Fruit fly (Drosophila melanogaster) whole organism, wandering third instar larva: ENCODE data around the gene Spase25.

Experiments used
- Abd-B ChIP-seq: fragments of >200 bp; optimal IDR thresholded peaks from 2 replicates; lab custom pipeline; 2017; ENCODE audit warnings: missing biosample characterization, missing genetic modification characterization
- CG32264 ChIP-seq: fragments of 200-800 bp; sonication (Bioruptor generic); optimal IDR thresholded peaks from 2 replicates; lab custom pipeline; 2016; ENCODE audit warnings: missing biosample characterization, missing genetic modification characterization
- CrebA ChIP-seq: fragments of 200-800 bp; sonication (Bioruptor generic); optimal IDR thresholded peaks from 2 replicates; lab custom pipeline; 2016; ENCODE audit warnings: missing biosample characterization, mild to moderate bottlenecking, missing genetic modification characterization, borderline replicate concordance
- Dfd ChIP-seq: fragments of >200 bp; optimal IDR thresholded peaks from 2 replicates; lab custom pipeline; 2017; ENCODE audit warnings: missing biosample characterization, missing genetic modification characterization
- Dif ChIP-seq: fragments of 200-275, 200-300 bp; sonication (Bioruptor generic); optimal IDR thresholded peaks from 2 replicates; lab custom pipeline; 2018; ENCODE audit warnings: missing biosample characterization, missing genetic modification characterization; ENCODE audit not compliant: partially characterized antibody
- GATAd ChIP-seq: sonication (Bioruptor generic); optimal IDR thresholded peaks from 2 replicates; lab custom pipeline; 2016; ENCODE audit warnings: missing biosample characterization, missing genetic modification characterization
- HLH106 ChIP-seq: fragments of 200-800 bp; optimal IDR thresholded peaks from 3 replicates; lab custom pipeline; 2019; ENCODE audit warnings: missing biosample characterization, mild to moderate bottlenecking, missing genetic modification characterization, moderate library complexity
- Hnf4 ChIP-seq: fragments of 200-800 bp; sonication (Bioruptor generic); optimal IDR thresholded peaks from 2 replicates; lab custom pipeline; 2016; ENCODE audit warnings: missing biosample characterization, mild to moderate bottlenecking, missing genetic modification characterization
- Hr83 ChIP-seq: fragments of 200-300 bp; sonication (Bioruptor generic); optimal IDR thresholded peaks from 2 replicates; lab custom pipeline; 2016; ENCODE audit warnings: missing biosample characterization, mild to moderate bottlenecking, missing genetic modification characterization, moderate library complexity; ENCODE audit not compliant: poor library complexity, severe bottlenecking
- Jra ChIP-seq: sonication (Bioruptor generic); optimal IDR thresholded peaks from 2 replicates; lab custom pipeline; 2016; ENCODE audit warnings: missing biosample characterization, missing genetic modification characterization
- Mio ChIP-seq: sonication (Bioruptor generic); optimal IDR thresholded peaks from 2 replicates; lab custom pipeline; 2016; ENCODE audit warnings: missing biosample characterization, missing genetic modification characterization
- Myc ChIP-seq: fragments of >200 bp; optimal IDR thresholded peaks from 2 replicates; lab custom pipeline; 2017
- N ChIP-seq: fragments of >200 bp; optimal IDR thresholded peaks from 2 replicates; lab custom pipeline; 2018; ENCODE audit warnings: missing biosample characterization, missing external identifiers, missing genetic modification characterization
- OdsH ChIP-seq: fragments of 200-800 bp; sonication (Bioruptor generic); optimal IDR thresholded peaks from 2 replicates; lab custom pipeline; 2016; ENCODE audit warnings: missing biosample characterization, mild to moderate bottlenecking, missing genetic modification characterization
- Rel ChIP-seq, 2 experiments: fragments of 200-800 bp; sonication (Bioruptor generic) in 1 of 2; optimal IDR thresholded peaks; 2 replicates in 1 of 2; 3 replicates in 1 of 2; lab custom pipeline; 2016 to 2019; ENCODE audit warnings: mild to moderate bottlenecking in 2 of 2, missing biosample characterization in 2 of 2, missing genetic modification characterization in 2 of 2, moderate library complexity in 1 of 2
- Sp1 ChIP-seq: fragments of 200-800 bp; sonication (Bioruptor generic); optimal IDR thresholded peaks from 3 replicates; lab custom pipeline; 2019; ENCODE audit warnings: missing biosample characterization, mild to moderate bottlenecking, missing genetic modification characterization, moderate library complexity
- Vsx2 ChIP-seq: fragments of 200-300, 225-300 bp; sonication (Bioruptor generic); optimal IDR thresholded peaks from 2 replicates; lab custom pipeline; 2018; ENCODE audit warnings: missing biosample characterization, missing genetic modification characterization; ENCODE audit not compliant: partially characterized antibody
- br ChIP-seq: fragments of 200-800 bp; sonication (Bioruptor generic); optimal IDR thresholded peaks from 2 replicates; lab custom pipeline; 2016; ENCODE audit warnings: missing biosample characterization, missing genetic modification characterization
- brk ChIP-seq: fragments of 200-800 bp; sonication (Bioruptor generic); optimal IDR thresholded peaks from 2 replicates; lab custom pipeline; 2016; ENCODE audit warnings: missing biosample characterization, mild to moderate bottlenecking, missing genetic modification characterization
- dl ChIP-seq, 2 experiments: fragments of 175-275, 200-275 bp in 1 of 2; fragments of 200-275 bp in 1 of 2; sonication (Bioruptor generic); optimal IDR thresholded peaks; lab custom pipeline; 2018; ENCODE audit warnings: mild to moderate bottlenecking in 2 of 2, missing biosample characterization in 2 of 2, missing genetic modification characterization in 2 of 2, moderate library complexity in 2 of 2; ENCODE audit not compliant: partially characterized antibody in 2 of 2, insufficient read depth in 1 of 2
- dmrt93B ChIP-seq: fragments of 200-800 bp; sonication (Bioruptor generic); optimal IDR thresholded peaks from 2 replicates; lab custom pipeline; 2018; ENCODE audit warnings: missing biosample characterization, mild to moderate bottlenecking, missing genetic modification characterization
- ey ChIP-seq: fragments of 200-800 bp; sonication (Bioruptor generic); optimal IDR thresholded peaks from 2 replicates; lab custom pipeline; 2016; ENCODE audit warnings: missing biosample characterization, missing genetic modification characterization
- foxo ChIP-seq, 2 experiments: fragments of 200-800 bp; sonication (Bioruptor generic); optimal IDR thresholded peaks; 2 replicates in 1 of 2; 3 replicates in 1 of 2; lab custom pipeline; 2016 to 2017; ENCODE audit warnings: missing biosample characterization in 2 of 2, missing genetic modification characterization in 2 of 2
- fru ChIP-seq: fragments of 200-800 bp; sonication (Bioruptor generic); optimal IDR thresholded peaks from 3 replicates; lab custom pipeline; 2016; ENCODE audit warnings: missing biosample characterization, mild to moderate bottlenecking, missing genetic modification characterization
- h ChIP-seq: fragments of 200-800 bp; sonication (Bioruptor generic); optimal IDR thresholded peaks from 3 replicates; lab custom pipeline; 2016; ENCODE audit warnings: missing biosample characterization, mild to moderate bottlenecking, missing genetic modification characterization
- jim ChIP-seq: fragments of 175-275, 200-325 bp; sonication (Bioruptor generic); optimal IDR thresholded peaks from 2 replicates; lab custom pipeline; 2016; ENCODE audit warnings: missing biosample characterization, mild to moderate bottlenecking, missing genetic modification characterization
- lola ChIP-seq: fragments of >200 bp; optimal IDR thresholded peaks from 2 replicates; lab custom pipeline; 2017; ENCODE audit warnings: missing biosample characterization, missing genetic modification characterization
- pan ChIP-seq: fragments of >200 bp; optimal IDR thresholded peaks from 2 replicates; lab custom pipeline; 2017
- psq ChIP-seq: fragments of 200-800 bp; sonication (Bioruptor generic); optimal IDR thresholded peaks from 3 replicates; lab custom pipeline; 2017; ENCODE audit warnings: missing biosample characterization, mild to moderate bottlenecking, missing genetic modification characterization, moderate library complexity
- rgr ChIP-seq: fragments of 200-800 bp; sonication (Bioruptor generic); optimal IDR thresholded peaks from 3 replicates; lab custom pipeline; 2016; ENCODE audit warnings: missing biosample characterization, mild to moderate bottlenecking, missing genetic modification characterization
- sage ChIP-seq: fragments of 200-800 bp; sonication (Bioruptor generic); optimal IDR thresholded peaks from 2 replicates; lab custom pipeline; 2016; ENCODE audit warnings: missing biosample characterization, mild to moderate bottlenecking, missing genetic modification characterization
- sv ChIP-seq: fragments of 200-800 bp; sonication (Bioruptor generic); optimal IDR thresholded peaks from 3 replicates; lab custom pipeline; 2016; ENCODE audit warnings: missing biosample characterization, missing genetic modification characterization
- tai ChIP-seq: sonication (Bioruptor generic); optimal IDR thresholded peaks from 2 replicates; lab custom pipeline; 2016; ENCODE audit warnings: missing biosample characterization, missing genetic modification characterization
- usp ChIP-seq: fragments of >200 bp; optimal IDR thresholded peaks from 2 replicates; lab custom pipeline; 2017; ENCODE audit warnings: missing biosample characterization, missing genetic modification characterization
- woc ChIP-seq: sonication (Bioruptor generic); optimal IDR thresholded peaks from 2 replicates; lab custom pipeline; 2016; ENCODE audit warnings: missing biosample characterization, mild to moderate bottlenecking, missing genetic modification characterization

Spase25 gene

dm6 chrX:11496257-11496656 is 11.2 kb downstream of the Spase25 start:
- peak; percentile 14 for TF ChIP-seq sage (GFP tag; lab: Kevin White, UChicago)
- TF ChIP-seq Rel (GFP tag; optimal IDR thresholded peaks at IDR 0.05; lab: Kevin White, UChicago), result no peak
- peak; percentile 75 for TF ChIP-seq Rel (tag; optimal IDR thresholded peaks at IDR 0.05; lab: Kevin White, UChicago)
- peak; percentile 44 for TF ChIP-seq CrebA (GFP tag; lab: Kevin White, UChicago)
- TF ChIP-seq lola (GFP tag; lab: Kevin White, UChicago), result no peak
- no peak for TF ChIP-seq tai (GFP tag; lab: Kevin White, UChicago)
- no peak for TF ChIP-seq Dif
- no peak for TF ChIP-seq Jra (GFP tag; lab: Kevin White, UChicago)
- peak; percentile 76 for TF ChIP-seq psq
- TF ChIP-seq Abd-B, result no peak
- TF ChIP-seq usp (GFP tag; lab: Kevin White, UChicago), result no peak
- TF ChIP-seq GATAd (GFP tag; lab: Kevin White, UChicago), result no peak

- TF ChIP-seq HLH106 (no peak), Jra (GFP tag; lab: Kevin White, UChicago) (no peak), Hr83 (no peak)
Observed at dm6 chrX:11498143-11498542, 13.1 kb downstream of the Spase25 start.

dm6 chrX:11499454-11499853 is 14.4 kb downstream of the Spase25 start:
- TF ChIP-seq ey, result peak; percentile 77
- peak; percentile 76 for TF ChIP-seq Hnf4 (GFP tag; lab: Kevin White, UChicago)
- no peak for TF ChIP-seq brk (GFP tag; lab: Kevin White, UChicago)
- peak; percentile 58 for TF ChIP-seq woc (GFP tag; lab: Kevin White, UChicago)
- no peak for TF ChIP-seq Jra (GFP tag; lab: Kevin White, UChicago)
- TF ChIP-seq dmrt93B (GFP tag; lab: Kevin White, UChicago), result peak; percentile 51
- TF ChIP-seq Sp1 (GFP tag; lab: Kevin White, UChicago), result peak; percentile 54
- peak; percentile 42 for TF ChIP-seq CG32264 (GFP tag; lab: Kevin White, UChicago)
- peak; percentile 65 for TF ChIP-seq br (GFP tag; lab: Kevin White, UChicago)
- TF ChIP-seq foxo (GFP tag; optimal IDR thresholded peaks at IDR 0.05; lab: Kevin White, UChicago), result peak in 1 of 2 experiments; percentile 82
- no peak for TF ChIP-seq Dfd (GFP tag; lab: Kevin White, UChicago)
- TF ChIP-seq Mio (GFP tag; lab: Kevin White, UChicago), result peak; percentile 28
- peak; percentile 47 for TF ChIP-seq tai (GFP tag; lab: Kevin White, UChicago)
- no peak for TF ChIP-seq pan
- peak; percentile 65 for TF ChIP-seq HLH106
- peak; percentile 79 for TF ChIP-seq fru
- TF ChIP-seq jim (GFP tag; lab: Kevin White, UChicago), result no peak
- TF ChIP-seq Rel (GFP tag; optimal IDR thresholded peaks at IDR 0.05; lab: Kevin White, UChicago), result no peak
- peak; percentile 25 for TF ChIP-seq Rel (tag; optimal IDR thresholded peaks at IDR 0.05; lab: Kevin White, UChicago)
- TF ChIP-seq Abd-B, result no peak
- TF ChIP-seq h, result peak; percentile 78
- TF ChIP-seq rgr (GFP tag; lab: Kevin White, UChicago), result peak; percentile 65
- peak; percentile 66 for TF ChIP-seq Hr83
- TF ChIP-seq psq, result peak; percentile 59
- no peak for TF ChIP-seq sv (GFP tag; lab: Kevin White, UChicago)
- peak; percentile 42 for TF ChIP-seq OdsH

- no peak for TF ChIP-seq ey
- no peak for TF ChIP-seq OdsH
- TF ChIP-seq Rel (GFP tag; optimal IDR thresholded peaks at IDR 0.05; lab: Kevin White, UChicago), result no peak
- TF ChIP-seq Rel (tag; optimal IDR thresholded peaks at IDR 0.05; lab: Kevin White, UChicago), result peak; percentile 13
- TF ChIP-seq Hr83, result no peak
- TF ChIP-seq Myc (lab: Kevin White, UChicago), result no peak
Observed at dm6 chrX:11500284-11500683, 15.2 kb downstream of the Spase25 start.

dm6 chrX:11501221-11501961 is 16.3 kb downstream of the Spase25 start:
- TF ChIP-seq Dfd (GFP tag; lab: Kevin White, UChicago) (no peak), Sp1 (GFP tag; lab: Kevin White, UChicago) (no peak), CrebA (GFP tag; lab: Kevin White, UChicago) (no peak), CG32264 (GFP tag; lab: Kevin White, UChicago) (no peak), pan (no peak), Rel (GFP tag; optimal IDR thresholded peaks at IDR 0.05; lab: Kevin White, UChicago) (no peak), Rel (tag; optimal IDR thresholded peaks at IDR 0.05; lab: Kevin White, UChicago) (peak; percentile 88), h (peak; percentile 37), psq (peak; percentile 13), rgr (GFP tag; lab: Kevin White, UChicago) (peak; percentile 7), HLH106 (peak; percentile 16), N (GFP tag; lab: Kevin White, UChicago) (no peak), dl (GFP tag; optimal IDR thresholded peaks at IDR 0.05; lab: Kevin White, UChicago; ENCODE audit: insufficient read depth in 1 of 2, partially characterized antibody in 2 of 2) (no peak), Vsx2 (GFP tag; lab: Kevin White, UChicago) (no peak), fru (peak; percentile 18), usp (GFP tag; lab: Kevin White, UChicago) (no peak), foxo (GFP tag; optimal IDR thresholded peaks at IDR 0.05; lab: Kevin White, UChicago) (peak in 1 of 2 experiments; percentile 30), OdsH (no peak), br (GFP tag; lab: Kevin White, UChicago) (no peak), brk (GFP tag; lab: Kevin White, UChicago) (no peak)
